Worm (Caenorhabditis elegans) whole organism, late embryonic: ENCODE data around the gene C06C3.4.

ENCODE experiments used
- C08G9.2 ChIP-seq: sonication (generic microtip); optimal IDR thresholded peaks from 2 replicates; lab custom pipeline; 2016; ENCODE audit warnings: mild to moderate bottlenecking, missing genetic modification characterization, moderate library complexity, missing compliant biosample characterization
- C38D4.7 ChIP-seq: fragments of 200-800 bp; sonication (Bioruptor generic); optimal IDR thresholded peaks from 2 replicates; lab custom pipeline; 2018; ENCODE audit warnings: mild to moderate bottlenecking, missing genetic modification characterization, moderate library complexity, missing compliant biosample characterization
- F13H6.1 ChIP-seq: sonication (generic microtip); optimal IDR thresholded peaks from 2 replicates; lab custom pipeline; 2016; ENCODE audit warnings: missing genetic modification characterization, missing compliant biosample characterization
- ahr-1 ChIP-seq: sonication (generic microtip); optimal IDR thresholded peaks from 2 replicates; lab custom pipeline; 2016; ENCODE audit warnings: missing genetic modification characterization, missing compliant biosample characterization
- ama-1 ChIP-seq: fragments of 150-350 bp; optimal IDR thresholded peaks from 2 replicates; lab custom pipeline; 2014
- ceh-14 ChIP-seq: sonication (generic microtip); optimal IDR thresholded peaks from 2 replicates; lab custom pipeline; 2016; ENCODE audit warnings: missing genotype, missing genetic modification characterization, missing compliant biosample characterization
- ceh-2 ChIP-seq: sonication (generic microtip); optimal IDR thresholded peaks from 2 replicates; lab custom pipeline; 2016; ENCODE audit warnings: missing genotype, missing genetic modification characterization, missing compliant biosample characterization
- ceh-30 ChIP-seq: fragments of 150-350 bp; optimal IDR thresholded peaks from 2 replicates; lab custom pipeline; 2014; ENCODE audit warnings: missing biosample characterization, missing genetic modification characterization
- ceh-34 ChIP-seq: sonication (generic microtip); optimal IDR thresholded peaks from 2 replicates; lab custom pipeline; 2016; ENCODE audit warnings: mild to moderate bottlenecking, missing genetic modification characterization, missing compliant biosample characterization
- ceh-6 ChIP-seq: fragments of 200-800 bp; sonication (Bioruptor generic); optimal IDR thresholded peaks from 2 replicates; lab custom pipeline; 2018; ENCODE audit warnings: mild to moderate bottlenecking, missing genetic modification characterization, missing compliant biosample characterization
- dve-1 ChIP-seq: sonication (generic microtip); optimal IDR thresholded peaks from 2 replicates; lab custom pipeline; 2017; ENCODE audit warnings: antibody characterized with exemption, mild to moderate bottlenecking, missing genetic modification characterization, missing compliant biosample characterization
- elt-2 ChIP-seq: sonication (generic microtip); optimal IDR thresholded peaks from 2 replicates; lab custom pipeline; 2016; ENCODE audit warnings: missing genetic modification reagents, missing genetic modification characterization, missing compliant biosample characterization
- eyg-1 ChIP-seq: sonication (generic microtip); optimal IDR thresholded peaks from 2 replicates; lab custom pipeline; 2016; ENCODE audit warnings: missing genotype, missing genetic modification characterization, missing compliant biosample characterization
- fkh-10 ChIP-seq: fragments of 150-350 bp; optimal IDR thresholded peaks from 2 replicates; lab custom pipeline; 2014; ENCODE audit warnings: missing biosample characterization, missing genetic modification reagents, missing genetic modification characterization
- hlh-13 ChIP-seq: fragments of 200-800 bp; sonication (Bioruptor generic); optimal IDR thresholded peaks from 2 replicates; lab custom pipeline; 2018; ENCODE audit warnings: mild to moderate bottlenecking, missing genetic modification characterization, missing compliant biosample characterization
- hlh-15 ChIP-seq: sonication (generic microtip); optimal IDR thresholded peaks from 2 replicates; lab custom pipeline; 2016; ENCODE audit warnings: missing genetic modification characterization, missing compliant biosample characterization
- hlh-8 ChIP-seq: sonication (generic microtip); optimal IDR thresholded peaks from 2 replicates; lab custom pipeline; 2016; ENCODE audit warnings: missing genotype, missing genetic modification characterization, missing compliant biosample characterization
- madf-2 ChIP-seq: sonication (generic microtip); optimal IDR thresholded peaks from 2 replicates; lab custom pipeline; 2017; ENCODE audit warnings: missing genetic modification characterization, missing compliant biosample characterization
- nhr-11 ChIP-seq: fragments of 150-350 bp; optimal IDR thresholded peaks from 2 replicates; lab custom pipeline; 2014; ENCODE audit warnings: missing biosample characterization, missing genetic modification characterization
- pax-1 ChIP-seq: fragments of 150-350 bp; optimal IDR thresholded peaks from 2 replicates; lab custom pipeline; 2014; ENCODE audit warnings: missing biosample characterization, missing genetic modification characterization
- pha-2 ChIP-seq: sonication (generic microtip); optimal IDR thresholded peaks from 2 replicates; lab custom pipeline; 2017; ENCODE audit warnings: mild to moderate bottlenecking, missing genetic modification characterization, missing compliant biosample characterization
- pqm-1 ChIP-seq: sonication (generic microtip); optimal IDR thresholded peaks from 2 replicates; lab custom pipeline; 2016; ENCODE audit warnings: missing genetic modification characterization, missing compliant biosample characterization
- pros-1 ChIP-seq: fragments of 150-350 bp; optimal IDR thresholded peaks from 2 replicates; lab custom pipeline; 2014; ENCODE audit warnings: missing biosample characterization, missing genetic modification reagents, missing genetic modification characterization
- rnt-1 ChIP-seq: sonication (generic microtip); optimal IDR thresholded peaks from 2 replicates; lab custom pipeline; 2016; ENCODE audit warnings: missing genetic modification characterization, missing compliant biosample characterization
- syd-9 ChIP-seq: sonication (generic microtip); optimal IDR thresholded peaks from 2 replicates; lab custom pipeline; 2016; ENCODE audit warnings: mild to moderate bottlenecking, missing genetic modification characterization, moderate library complexity, missing compliant biosample characterization
- ttx-3 ChIP-seq: sonication (generic microtip); optimal IDR thresholded peaks from 2 replicates; lab custom pipeline; 2016; ENCODE audit warnings: missing genetic modification reagents, missing genetic modification characterization, missing compliant biosample characterization
- zip-5 ChIP-seq: sonication (generic microtip); optimal IDR thresholded peaks from 2 replicates; lab custom pipeline; 2016; ENCODE audit warnings: missing genetic modification characterization, missing compliant biosample characterization

The C06C3.4 gene

ce11 chrII:9418065-9418567, 45.0 kb downstream of the C06C3.4 start, which contains the start of the genes M176.4 and M176.16:
M176.4 (plus strand) TSS chrII:9418365.
M176.16 (plus strand) TSS chrII:9418517.
- TF ChIP-seq zip-5 = no peak
- TF ChIP-seq elt-2 = peak; percentile 22

ce11 chrII:9418843-9419532, 45.9 kb downstream of the C06C3.4 start:
- TF ChIP-seq ceh-34 (tag; lab: Kevin White, UChicago) (no peak), C08G9.2 (tag; lab: Kevin White, UChicago) (no peak), madf-2 (tag; lab: Kevin White, UChicago) (no peak), syd-9 (tag; lab: Kevin White, UChicago) (no peak), ahr-1 (no peak), hlh-13 (GFP tag; lab: Kevin White, UChicago) (no peak), pqm-1 (tag; lab: Kevin White, UChicago) (no peak), pros-1 (tag; lab: Kevin White, UChicago) (no peak), F13H6.1 (no peak), hlh-8 (no peak), elt-2 (no peak), hlh-15 (tag; lab: Kevin White, UChicago) (no peak), eyg-1 (tag; lab: Kevin White, UChicago) (no peak), C38D4.7 (GFP tag; lab: Kevin White, UChicago) (no peak), ceh-14 (tag; lab: Kevin White, UChicago) (no peak), nhr-11 (tag; lab: Kevin White, UChicago) (no peak), dve-1 (tag; lab: Kevin White, UChicago) (no peak), pax-1 (tag; lab: Kevin White, UChicago) (no peak), ceh-30 (tag; lab: Kevin White, UChicago) (no peak)

ce11 chrII:9421969-9422368, 48.9 kb downstream of the C06C3.4 start, which contains the start of gene M176.11:
M176.11 (plus strand) TSS chrII:9422269.
- no peak for TF ChIP-seq zip-5
- no peak for TF ChIP-seq hlh-13 (GFP tag; lab: Kevin White, UChicago)
- TF ChIP-seq hlh-15 (tag; lab: Kevin White, UChicago) = no peak
- TF ChIP-seq fkh-10 (GFP tag; lab: Kevin White, UChicago) = no peak
- no peak for TF ChIP-seq ceh-2 (tag; lab: Kevin White, UChicago)
- TF ChIP-seq ttx-3 (tag; lab: Kevin White, UChicago) = no peak
- no peak for TF ChIP-seq ceh-6 (GFP tag; lab: Kevin White, UChicago)
- TF ChIP-seq ceh-34 (tag; lab: Kevin White, UChicago) = no peak
- no peak for TF ChIP-seq rnt-1
- TF ChIP-seq ama-1 = no peak
- no peak for TF ChIP-seq pha-2
